Worm (Caenorhabditis elegans) whole organism, early embryonic: Measurements from ENCODE around the gene pms-2.
A peak's percentile ranks its signal among the peaks of the same experiment; 100 is the strongest.

Experiments used
- B0310.2 ChIP-seq: sonication (generic microtip); optimal IDR thresholded peaks from 2 replicates; lab custom pipeline; 2016; ENCODE audit warnings: mild to moderate bottlenecking, missing genetic modification characterization, missing compliant biosample characterization
- F13C5.2 ChIP-seq: sonication (generic microtip); optimal IDR thresholded peaks from 2 replicates; lab custom pipeline; 2017; ENCODE audit warnings: mild to moderate bottlenecking, missing genetic modification characterization, inconsistent platforms, missing compliant biosample characterization
- aly-1 ChIP-seq: sonication (generic microtip); optimal IDR thresholded peaks from 2 replicates; lab custom pipeline; 2016; ENCODE audit warnings: missing genetic modification characterization, missing compliant biosample characterization
- ama-1 ChIP-seq: fragments of 150-350 bp; optimal IDR thresholded peaks from 2 replicates; lab custom pipeline; 2014
- ceh-13 ChIP-seq: fragments of 200-800 bp; sonication (Bioruptor generic); optimal IDR thresholded peaks from 2 replicates; lab custom pipeline; 2018; ENCODE audit warnings: mild to moderate bottlenecking, missing genetic modification characterization, missing compliant biosample characterization
- ceh-36 ChIP-seq: sonication (generic microtip); optimal IDR thresholded peaks from 2 replicates; lab custom pipeline; 2016; ENCODE audit warnings: missing genetic modification characterization, inconsistent platforms, missing compliant biosample characterization
- ets-7 ChIP-seq: sonication (generic microtip); optimal IDR thresholded peaks from 2 replicates; lab custom pipeline; 2016; ENCODE audit warnings: missing genotype, missing genetic modification characterization, missing compliant biosample characterization
- flt-1 ChIP-seq: fragments of 200-800 bp; sonication (Bioruptor generic); IDR thresholded peaks from 2 replicates; pipeline ENCODE4 v1.3.6; 2022; ENCODE audit warnings: missing genetic modification characterization, missing compliant biosample characterization
- hmbx-1 ChIP-seq: sonication (generic microtip); optimal IDR thresholded peaks from 2 replicates; lab custom pipeline; 2016; ENCODE audit warnings: mild to moderate bottlenecking, missing genetic modification characterization, missing compliant biosample characterization
- hmg-4 ChIP-seq: fragments of 200-800 bp; sonication (Bioruptor generic); optimal IDR thresholded peaks from 2 replicates; lab custom pipeline; 2018; ENCODE audit warnings: mild to moderate bottlenecking, missing genetic modification characterization, missing compliant biosample characterization
- hnd-1 ChIP-seq: sonication (generic microtip); optimal IDR thresholded peaks from 2 replicates; lab custom pipeline; 2016; ENCODE audit warnings: missing genetic modification characterization, missing compliant biosample characterization
- pes-1 ChIP-seq: fragments of 200-800 bp; sonication (Bioruptor generic); IDR thresholded peaks from 2 replicates; pipeline ENCODE4 v1.3.6; 2022; ENCODE audit warnings: missing genetic modification reagents, missing genetic modification characterization, missing compliant biosample characterization
- scrt-1 ChIP-seq: fragments of 200-800 bp; sonication (Bioruptor generic); IDR thresholded peaks from 2 replicates; pipeline ENCODE4 v1.3.6; 2022; ENCODE audit warnings: missing genetic modification characterization, missing compliant biosample characterization
- sea-1 ChIP-seq: fragments of 200-800 bp; sonication (Bioruptor generic); conservative IDR thresholded peaks from 2 replicates; pipeline ENCODE4 v1.3.6; 2022; ENCODE audit warnings: missing genetic modification characterization, missing compliant biosample characterization
- tbx-11 ChIP-seq: fragments of 200-800 bp; sonication (Bioruptor generic); IDR thresholded peaks from 2 replicates; pipeline ENCODE4 v1.3.6; 2022; ENCODE audit warnings: missing genetic modification characterization, missing compliant biosample characterization
- tbx-37 ChIP-seq: fragments of 200-800 bp; sonication (Bioruptor generic); conservative IDR thresholded peaks from 2 replicates; pipeline ENCODE4 v1.3.6; 2022; ENCODE audit warnings: missing genetic modification reagents, missing genetic modification characterization, missing compliant biosample characterization
- tra-4 ChIP-seq: sonication (generic microtip); optimal IDR thresholded peaks from 2 replicates; lab custom pipeline; 2017; ENCODE audit warnings: missing genetic modification characterization, missing compliant biosample characterization

pms-2 gene

ce11 chrV:11610481-11610880, 40.1 kb upstream of the pms-2 start, which contains the start of gene sas-5:
TSS of gene sas-5 (plus strand) at chrV:11610737.
- TF ChIP-seq F13C5.2 (tag; lab: Kevin White, UChicago): peak; percentile 92
- peak; percentile 59 for TF ChIP-seq tra-4 (tag; lab: Kevin White, UChicago)
- peak; percentile 81 for TF ChIP-seq hmg-4 (GFP tag; lab: Kevin White, UChicago)
- peak; percentile 57 for TF ChIP-seq ceh-13 (GFP tag; lab: Kevin White, UChicago)
- peak; percentile 38 for TF ChIP-seq ets-7 (tag; lab: Kevin White, UChicago)
- peak; percentile 51 for TF ChIP-seq ceh-36 (tag; lab: Kevin White, UChicago)
- no peak; the same call in 1 of the 2 replicates for TF ChIP-seq flt-1 (GFP tag; lab: Robert Waterston, UW)
- peak; percentile 65 for TF ChIP-seq hnd-1 (tag; lab: Kevin White, UChicago)
- peak; percentile 82 for TF ChIP-seq tbx-37 (GFP tag; lab: Robert Waterston, UW)
- TF ChIP-seq sea-1 (GFP tag; lab: Robert Waterston, UW): peak; percentile 83
- peak; percentile 73 for TF ChIP-seq tbx-11
- peak; percentile 88 for TF ChIP-seq pes-1
- TF ChIP-seq B0310.2: peak; percentile 64
- peak; percentile 8 for TF ChIP-seq hmbx-1
- TF ChIP-seq aly-1 (tag; lab: Kevin White, UChicago): peak; percentile 54
- TF ChIP-seq scrt-1: no peak; the same call in 1 of the 2 replicates
- no peak for TF ChIP-seq ama-1 (lab: Kevin White, UChicago)

- TF ChIP-seq ama-1 (lab: Kevin White, UChicago) (no peak), flt-1 (GFP tag; lab: Robert Waterston, UW) (no peak), scrt-1 (no peak), ets-7 (tag; lab: Kevin White, UChicago) (no peak), aly-1 (tag; lab: Kevin White, UChicago) (no peak), hnd-1 (tag; lab: Kevin White, UChicago) (no peak), F13C5.2 (tag; lab: Kevin White, UChicago) (no peak), pes-1 (no peak), tra-4 (tag; lab: Kevin White, UChicago) (no peak), B0310.2 (no peak), tbx-37 (GFP tag; lab: Robert Waterston, UW) (no peak), tbx-11 (no peak), ceh-13 (GFP tag; lab: Kevin White, UChicago) (no peak), hmg-4 (GFP tag; lab: Kevin White, UChicago) (no peak), ceh-36 (tag; lab: Kevin White, UChicago) (no peak), sea-1 (GFP tag; lab: Robert Waterston, UW) (no peak), hmbx-1 (no peak)
Measured at ce11 chrV:11610049-11610448, 39.6 kb upstream of the pms-2 start, which contains the start of gene piit-1. TSS of gene piit-1 (minus strand) at chrV:11610149.

- TF ChIP-seq hmbx-1 (no peak), aly-1 (tag; lab: Kevin White, UChicago) (no peak), ama-1 (lab: Kevin White, UChicago) (no peak), scrt-1 (no peak), ets-7 (tag; lab: Kevin White, UChicago) (no peak), tbx-37 (GFP tag; lab: Robert Waterston, UW) (no peak), F13C5.2 (tag; lab: Kevin White, UChicago) (no peak), ceh-36 (tag; lab: Kevin White, UChicago) (no peak), pes-1 (no peak), ceh-13 (GFP tag; lab: Kevin White, UChicago) (no peak), hnd-1 (tag; lab: Kevin White, UChicago) (no peak), B0310.2 (no peak), flt-1 (GFP tag; lab: Robert Waterston, UW) (no peak), tra-4 (tag; lab: Kevin White, UChicago) (no peak)
Measured at ce11 chrV:11606424-11606823, 36.0 kb upstream of the pms-2 start, which contains the start of gene idpp-16. TSS of gene idpp-16 (minus strand) at chrV:11606524.

- TF ChIP-seq ceh-36 (tag; lab: Kevin White, UChicago) (no peak), tbx-11 (no peak), F13C5.2 (tag; lab: Kevin White, UChicago) (no peak), sea-1 (GFP tag; lab: Robert Waterston, UW) (no peak), pes-1 (no peak), hnd-1 (tag; lab: Kevin White, UChicago) (no peak), ama-1 (lab: Kevin White, UChicago) (no peak), scrt-1 (no peak), ceh-13 (GFP tag; lab: Kevin White, UChicago) (no peak), aly-1 (tag; lab: Kevin White, UChicago) (no peak), B0310.2 (no peak), tra-4 (tag; lab: Kevin White, UChicago) (no peak), ets-7 (tag; lab: Kevin White, UChicago) (no peak), tbx-37 (GFP tag; lab: Robert Waterston, UW) (no peak), flt-1 (GFP tag; lab: Robert Waterston, UW) (no peak), hmbx-1 (no peak), hmg-4 (GFP tag; lab: Kevin White, UChicago) (no peak)
Measured at ce11 chrV:11605227-11605626, 34.8 kb upstream of the pms-2 start.

- no peak for TF ChIP-seq ets-7 (tag; lab: Kevin White, UChicago)
- TF ChIP-seq hmbx-1: no peak
- no peak for TF ChIP-seq sea-1 (GFP tag; lab: Robert Waterston, UW)
- no peak for TF ChIP-seq pes-1
- no peak for TF ChIP-seq F13C5.2 (tag; lab: Kevin White, UChicago)
- TF ChIP-seq tra-4 (tag; lab: Kevin White, UChicago): no peak
- no peak for TF ChIP-seq ceh-36 (tag; lab: Kevin White, UChicago)
- no peak for TF ChIP-seq scrt-1
- TF ChIP-seq tbx-11: no peak
- no peak for TF ChIP-seq hnd-1 (tag; lab: Kevin White, UChicago)
- no peak for TF ChIP-seq ama-1 (lab: Kevin White, UChicago)
- no peak for TF ChIP-seq aly-1 (tag; lab: Kevin White, UChicago)
- TF ChIP-seq hmg-4 (GFP tag; lab: Kevin White, UChicago): no peak
- TF ChIP-seq B0310.2: no peak
- TF ChIP-seq tbx-37 (GFP tag; lab: Robert Waterston, UW): no peak
- no peak for TF ChIP-seq ceh-13 (GFP tag; lab: Kevin White, UChicago)
Measured at ce11 chrV:11604484-11604883, 34.1 kb upstream of the pms-2 start, which contains the start of gene dhs-20. TSS of gene dhs-20 (minus strand) at chrV:11604563.

- TF ChIP-seq ceh-36 (tag; lab: Kevin White, UChicago) (no peak), F13C5.2 (tag; lab: Kevin White, UChicago) (no peak), ama-1 (lab: Kevin White, UChicago) (no peak), tra-4 (tag; lab: Kevin White, UChicago) (no peak), tbx-37 (GFP tag; lab: Robert Waterston, UW) (no peak), sea-1 (GFP tag; lab: Robert Waterston, UW) (no peak), hmbx-1 (no peak), hnd-1 (tag; lab: Kevin White, UChicago) (no peak), ceh-13 (GFP tag; lab: Kevin White, UChicago) (no peak), flt-1 (GFP tag; lab: Robert Waterston, UW) (no peak), aly-1 (tag; lab: Kevin White, UChicago) (no peak), hmg-4 (GFP tag; lab: Kevin White, UChicago) (no peak), ets-7 (tag; lab: Kevin White, UChicago) (no peak), tbx-11 (no peak), scrt-1 (no peak), pes-1 (no peak)
Measured at ce11 chrV:11600800-11601199, 30.4 kb upstream of the pms-2 start, which contains the start of gene F35B12.9. TSS of gene F35B12.9 (plus strand) at chrV:11601171.
